Worm (Caenorhabditis elegans): ENCODE measurements around the gene nhx-4.
A peak's percentile ranks its signal among the peaks of the same experiment; 100 is the strongest.
"Not testable (repeated sequence)": the region's sequence is repeated elsewhere in the genome, so short reads cannot be mapped to it uniquely, and the experiment has no call there.

nhx-4 gene

DNA sequence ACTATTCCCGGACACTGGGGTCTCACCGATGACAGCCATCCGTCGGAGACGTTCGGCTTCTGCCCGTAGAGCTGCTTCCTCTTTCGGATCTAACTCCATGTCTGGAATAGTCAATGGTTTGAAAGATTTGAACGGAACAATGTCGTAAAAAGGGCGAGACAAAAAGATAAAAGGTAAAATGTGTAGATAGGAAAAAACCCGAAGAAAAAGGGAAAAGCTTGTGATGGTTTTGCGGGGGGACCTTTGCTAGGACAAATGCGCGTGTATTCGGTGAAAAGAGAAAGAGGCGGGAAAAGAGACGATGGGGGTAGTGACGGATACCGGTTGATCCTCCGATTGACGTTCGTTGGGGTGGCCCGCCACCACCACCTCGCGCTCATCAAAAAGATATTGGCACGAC, 36.7 kb upstream of the nhx-4 start, which contains the start of gene col-173:
col-173 (minus strand) TSS at position 101 of the 400 bp plus-strand sequence.
- TF ChIP-seq ceh-58 (GFP tag; IDR thresholded peaks at IDR 0.05) (no peak), Y56A3A.18 (GFP tag; IDR thresholded peaks at IDR 0.05) (no peak), Y79H2A.3 (GFP tag; conservative IDR thresholded peaks at IDR 0.05) (no peak), K11D2.4 (GFP tag; IDR thresholded peaks at IDR 0.05) (no peak), ets-4 (GFP tag; optimal IDR thresholded peaks at IDR 0.05) (no peak), lsl-1 (GFP tag; optimal IDR thresholded peaks at IDR 0.05) (no peak), Y67H2A.10 (GFP tag; conservative IDR thresholded peaks at IDR 0.05) (no peak)

DNA sequence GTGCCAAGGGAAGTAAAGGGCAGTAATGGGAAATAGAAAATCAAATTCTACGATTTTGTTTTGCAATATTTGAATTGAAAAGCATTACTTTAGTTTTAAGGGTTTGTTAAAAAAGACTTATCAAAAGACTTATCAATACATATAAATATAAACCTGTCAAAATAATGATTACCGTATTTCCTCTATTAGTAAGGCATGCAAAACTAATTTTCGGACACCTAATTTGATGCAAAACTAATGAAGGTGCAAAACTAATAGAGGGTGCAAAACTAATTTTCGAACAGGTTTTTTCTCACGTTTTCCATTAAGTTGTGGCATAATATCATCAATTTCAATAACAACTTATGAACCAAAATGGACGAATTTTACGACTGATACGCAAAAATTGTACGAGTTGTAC, 32.3 kb upstream of the nhx-4 start, which contains the start of gene F41C6.6:
F41C6.6 (minus strand) TSS at position 101 of the 400 bp plus-strand sequence.
- TF ChIP-seq F49E8.2 (tag; optimal IDR thresholded peaks at IDR 0.05; ENCODE audit: insufficient read depth); nhr-120 (GFP tag; IDR thresholded peaks at IDR 0.05); hmg-20 (GFP tag; IDR thresholded peaks at IDR 0.05): not testable (repeated sequence)

DNA sequence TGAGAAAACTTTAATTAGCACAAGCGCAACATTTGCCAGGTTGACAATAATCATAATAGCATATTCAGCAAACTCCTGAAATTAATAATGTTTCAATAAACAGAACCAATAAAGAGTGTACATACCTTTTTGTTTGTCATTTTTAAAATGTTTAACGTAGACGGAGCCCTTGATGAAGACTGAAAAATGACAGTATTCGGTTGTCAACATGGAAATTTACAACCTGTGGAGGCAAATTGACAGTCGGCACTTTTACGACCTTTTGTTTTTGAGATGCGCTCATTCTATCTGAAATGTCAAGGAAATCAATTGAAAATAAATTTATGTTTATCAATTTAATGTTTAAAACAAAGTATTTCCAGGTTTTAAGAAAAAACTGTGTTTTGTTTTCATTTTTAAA, 29.6 kb upstream of the nhx-4 start:
- TF ChIP-seq K12H6.12 (tag; optimal IDR thresholded peaks at IDR 0.05) = no peak
- TF ChIP-seq him-1 (tag; optimal IDR thresholded peaks at IDR 0.05) = no peak
- TF ChIP-seq let-607 (tag; optimal IDR thresholded peaks at IDR 0.05) = no peak

DNA sequence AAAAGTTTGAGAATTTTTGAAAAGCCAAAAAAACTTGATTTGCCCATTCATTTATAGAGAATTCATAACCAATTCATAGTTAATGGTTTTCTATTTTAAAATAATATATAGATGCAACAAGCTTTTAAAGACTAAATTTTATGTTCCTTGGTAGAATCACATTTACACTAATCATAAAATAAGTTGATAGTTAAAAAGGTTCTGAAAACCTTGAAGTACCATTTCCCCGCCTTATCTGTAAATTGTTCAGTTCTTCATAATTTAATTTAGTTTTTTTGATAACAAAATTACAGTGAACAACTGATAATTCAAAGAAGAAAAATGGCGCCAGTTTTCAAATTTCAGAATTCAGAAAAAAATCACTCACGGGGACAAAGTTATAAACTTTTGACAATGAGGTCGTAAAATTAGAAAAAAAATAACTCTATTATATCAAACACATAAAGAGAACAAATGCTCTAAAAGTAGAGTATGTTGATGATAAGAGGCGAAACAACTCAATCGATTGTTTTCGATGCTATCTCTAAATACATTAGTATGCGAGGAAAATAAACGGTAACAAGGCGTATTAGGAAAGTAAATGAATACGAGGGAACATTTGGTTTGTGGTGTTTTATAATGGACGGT, 28.7 kb upstream of the nhx-4 start, which contains the start of gene F41C6.7:
F41C6.7 (minus strand) TSS at position 51 of the 627 bp plus-strand sequence.
- TF ChIP-seq nhr-80 (tag; optimal IDR thresholded peaks at IDR 0.05) (peak; percentile 40), lin-26 (GFP tag; IDR thresholded peaks at IDR 0.05) (no peak)

DNA sequence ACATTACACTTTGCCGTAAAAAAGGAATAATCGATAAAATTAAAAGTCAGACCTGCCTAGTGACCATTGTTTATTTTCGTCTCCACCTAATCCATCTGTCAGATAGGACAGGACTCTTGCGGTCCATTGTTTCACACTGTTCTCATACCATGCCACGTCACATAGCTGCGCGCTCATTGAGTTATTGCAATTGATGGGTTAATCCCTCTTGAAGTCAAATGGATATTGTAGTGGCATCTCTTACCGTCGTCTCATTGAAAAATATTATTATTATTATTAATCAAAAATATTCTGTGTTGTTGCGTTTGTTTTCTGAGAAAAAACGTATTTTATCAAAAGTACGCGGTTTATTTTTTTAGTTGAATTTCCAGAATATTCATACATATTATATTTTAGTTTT, 25.9 kb upstream of the nhx-4 start:
- TF ChIP-seq B0336.3 (GFP tag; IDR thresholded peaks at IDR 0.05) (no peak), dpl-1 (GFP tag; optimal IDR thresholded peaks at IDR 0.05) (no peak), nhr-90 (tag; optimal IDR thresholded peaks at IDR 0.05) (no peak), F52B5.7 (tag; optimal IDR thresholded peaks at IDR 0.05) (no peak), aptf-3 (GFP tag; IDR thresholded peaks at IDR 0.05) (no peak), dox-1 (GFP tag; IDR thresholded peaks at IDR 0.05) (no peak), C06A6.2 (GFP tag; conservative IDR thresholded peaks at IDR 0.05) (no peak), tbx-9 (tag; optimal IDR thresholded peaks at IDR 0.05; ENCODE audit: borderline replicate concordance) (no peak), hlh-12 (tag; optimal IDR thresholded peaks at IDR 0.05) (no peak), Y79H2A.3 (GFP tag; conservative IDR thresholded peaks at IDR 0.05) (no peak), athp-1 (tag; optimal IDR thresholded peaks at IDR 0.05) (no peak), attf-6 (GFP tag; IDR thresholded peaks at IDR 0.05) (no peak), Y67H2A.10 (GFP tag; conservative IDR thresholded peaks at IDR 0.05) (no peak), lin-40 (tag; optimal IDR thresholded peaks at IDR 0.05) (no peak), unc-130 (GFP tag; optimal IDR thresholded peaks at IDR 0.05) (no peak), snpc-1.1 (tag; optimal IDR thresholded peaks at IDR 0.05; ENCODE audit: insufficient read depth) (no peak), madf-8 (GFP tag; conservative IDR thresholded peaks at IDR 0.05) (no peak), Y53F4B.3 (GFP tag; IDR thresholded peaks at IDR 0.05) (no peak), ccch-3 (GFP tag; optimal IDR thresholded peaks at IDR 0.05) (no peak)

Data from whole organism, young adult.